Worm (Caenorhabditis elegans) whole organism, L3 larva: ENCODE data around the gene M163.9.

Experiments used
- R02D3.7 ChIP-seq: fragments of 150-350 bp; optimal IDR thresholded peaks from 2 replicates; lab custom pipeline; 2014; ENCODE audit warnings: missing biosample characterization, missing genetic modification characterization
- ZK546.5 ChIP-seq: sonication (generic microtip); optimal IDR thresholded peaks from 2 replicates; lab custom pipeline; 2017; ENCODE audit warnings: missing biosample characterization, missing genetic modification characterization
- ceh-16 ChIP-seq: sonication (generic microtip); optimal IDR thresholded peaks from 2 replicates; lab custom pipeline; 2017; ENCODE audit warnings: missing biosample characterization, missing genetic modification characterization
- ceh-28 ChIP-seq: fragments of 150-350 bp; optimal IDR thresholded peaks from 2 replicates; lab custom pipeline; 2014; ENCODE audit warnings: missing biosample characterization, missing genetic modification reagents, missing genetic modification characterization
- ceh-82 ChIP-seq: fragments of 150-350 bp; optimal IDR thresholded peaks from 2 replicates; lab custom pipeline; 2014; ENCODE audit warnings: missing biosample characterization, missing genetic modification characterization
- ceh-9 ChIP-seq: sonication (generic microtip); optimal IDR thresholded peaks from 2 replicates; lab custom pipeline; 2018; ENCODE audit warnings: missing biosample characterization, missing genetic modification characterization
- daf-12 ChIP-seq: fragments of 150-350 bp; optimal IDR thresholded peaks from 2 replicates; lab custom pipeline; 2014; ENCODE audit warnings: missing biosample characterization, missing genetic modification reagents, missing genetic modification characterization
- egl-5 ChIP-seq: fragments of 150-350 bp; optimal IDR thresholded peaks from 2 replicates; lab custom pipeline; 2017; ENCODE audit warnings: missing biosample characterization, missing genetic modification reagents, missing genetic modification characterization, inconsistent platforms
- elt-2 ChIP-seq: sonication (generic microtip); optimal IDR thresholded peaks from 2 replicates; lab custom pipeline; 2016; ENCODE audit warnings: missing genetic modification reagents, mild to moderate bottlenecking, missing genetic modification characterization, missing compliant biosample characterization
- elt-3 ChIP-seq, 3 experiments: fragments of 150-350 bp in 1 of 3; sonication (generic microtip) in 2 of 3; optimal IDR thresholded peaks; 2 replicates in 2 of 3; 4 replicates in 1 of 3; lab custom pipeline; 2014 to 2017; ENCODE audit warnings: missing biosample characterization in 3 of 3, missing genetic modification characterization in 3 of 3
- fkh-2 ChIP-seq: fragments of 150-350 bp; optimal IDR thresholded peaks from 2 replicates; lab custom pipeline; 2014; ENCODE audit warnings: missing biosample characterization, missing genetic modification reagents, missing genetic modification characterization
- fos-1 ChIP-seq: fragments of 150-350 bp; optimal IDR thresholded peaks from 2 replicates; lab custom pipeline; 2014; ENCODE audit warnings: missing biosample characterization, missing genetic modification characterization
- hmg-11 ChIP-seq: sonication (generic microtip); optimal IDR thresholded peaks from 2 replicates; lab custom pipeline; 2016; ENCODE audit warnings: missing genetic modification characterization, missing compliant biosample characterization
- jun-1 ChIP-seq: fragments of 150-350 bp; optimal IDR thresholded peaks from 2 replicates; lab custom pipeline; 2014; ENCODE audit warnings: missing biosample characterization, missing genetic modification reagents, missing genetic modification characterization
- lin-15B ChIP-seq: fragments of 150-350 bp; optimal IDR thresholded peaks from 2 replicates; lab custom pipeline; 2014; ENCODE audit warnings: missing biosample characterization, missing genetic modification characterization
- lsy-12 ChIP-seq: sonication (generic microtip); optimal IDR thresholded peaks from 2 replicates; lab custom pipeline; 2016; ENCODE audit warnings: mild to moderate bottlenecking, missing genetic modification characterization, missing compliant biosample characterization
- mdl-1 ChIP-seq: fragments of 150-350 bp; optimal IDR thresholded peaks from 2 replicates; lab custom pipeline; 2014; ENCODE audit warnings: missing biosample characterization, missing genetic modification characterization
- mml-1 ChIP-seq: fragments of 150-350 bp; sonication (generic microtip); optimal IDR thresholded peaks from 3 replicates; lab custom pipeline; 2014; ENCODE audit warnings: missing biosample characterization, missing genetic modification characterization
- nfya-1 ChIP-seq: sonication (generic microtip); optimal IDR thresholded peaks from 2 replicates; lab custom pipeline; 2017; ENCODE audit warnings: missing genetic modification characterization, mild to moderate bottlenecking, missing compliant biosample characterization, antibody characterized with exemption, moderate library complexity; ENCODE audit not compliant: insufficient read depth
- nhr-11 ChIP-seq: fragments of 150-350 bp; optimal IDR thresholded peaks from 2 replicates; lab custom pipeline; 2014; ENCODE audit warnings: missing biosample characterization, missing genetic modification characterization
- nhr-23 ChIP-seq: fragments of 150-350 bp; optimal IDR thresholded peaks from 2 replicates; lab custom pipeline; 2014; ENCODE audit warnings: missing biosample characterization, missing genetic modification reagents, missing genetic modification characterization
- nhr-237 ChIP-seq: fragments of 150-350 bp; optimal IDR thresholded peaks from 2 replicates; lab custom pipeline; 2014; ENCODE audit warnings: missing biosample characterization, missing genetic modification characterization
- nhr-25 ChIP-seq: sonication (generic microtip); optimal IDR thresholded peaks from 2 replicates; lab custom pipeline; 2017; ENCODE audit warnings: missing biosample characterization, missing genetic modification characterization
- nhr-28 ChIP-seq: fragments of 150-350 bp; optimal IDR thresholded peaks from 2 replicates; lab custom pipeline; 2014; ENCODE audit warnings: missing biosample characterization, missing genetic modification characterization
- nhr-43 ChIP-seq: sonication (generic microtip); optimal IDR thresholded peaks from 2 replicates; lab custom pipeline; 2016; ENCODE audit warnings: mild to moderate bottlenecking, missing genetic modification characterization, missing compliant biosample characterization; ENCODE audit not compliant: poor library complexity, severe bottlenecking
- nhr-77 ChIP-seq: fragments of 150-350 bp; optimal IDR thresholded peaks from 2 replicates; lab custom pipeline; 2014; ENCODE audit warnings: missing biosample characterization, missing genetic modification characterization
- pha-4 ChIP-seq: fragments of 150-350 bp; optimal IDR thresholded peaks from 2 replicates; lab custom pipeline; 2014; ENCODE audit warnings: missing biosample characterization, missing genetic modification reagents, missing genetic modification characterization
- pqm-1 ChIP-seq: fragments of 150-350 bp; optimal IDR thresholded peaks from 2 replicates; lab custom pipeline; 2017; ENCODE audit warnings: missing biosample characterization, missing genetic modification characterization, inconsistent platforms
- skn-1 ChIP-seq: fragments of 150-350 bp; optimal IDR thresholded peaks from 2 replicates; lab custom pipeline; 2014; ENCODE audit warnings: missing biosample characterization, missing genetic modification characterization
- unc-39 ChIP-seq: sonication (generic microtip); optimal IDR thresholded peaks from 4 replicates; lab custom pipeline; 2017; ENCODE audit warnings: missing biosample characterization, missing genetic modification characterization
- zag-1 ChIP-seq: fragments of 150-350 bp; optimal IDR thresholded peaks from 2 replicates; lab custom pipeline; 2014; ENCODE audit warnings: missing biosample characterization, missing genetic modification characterization
- ztf-11 ChIP-seq: fragments of 150-350 bp; optimal IDR thresholded peaks from 2 replicates; lab custom pipeline; 2014; ENCODE audit warnings: missing biosample characterization, missing genetic modification characterization
- ztf-4 ChIP-seq: fragments of 150-350 bp; optimal IDR thresholded peaks from 2 replicates; lab custom pipeline; 2014; ENCODE audit warnings: missing biosample characterization, missing genetic modification characterization

M163.9 gene

ce11 chrX:14428052-14428451 is 41.3 kb upstream of the M163.9 start, which contains the start of gene F23D12.1:
Gene F23D12.1 (minus strand): TSS chrX:14428152.
- TF ChIP-seq zag-1 (no peak), daf-12 (tag; lab: Kevin White, UChicago) (no peak), lin-15B (tag; lab: Kevin White, UChicago) (no peak), ceh-28 (no peak), ceh-9 (tag; lab: Kevin White, UChicago) (no peak), ztf-4 (tag; lab: Kevin White, UChicago) (no peak), nhr-23 (tag; lab: Kevin White, UChicago) (no peak), elt-3 (tag; optimal IDR thresholded peaks at IDR 0.05; lab: Kevin White, UChicago) (no peak)

DNA sequence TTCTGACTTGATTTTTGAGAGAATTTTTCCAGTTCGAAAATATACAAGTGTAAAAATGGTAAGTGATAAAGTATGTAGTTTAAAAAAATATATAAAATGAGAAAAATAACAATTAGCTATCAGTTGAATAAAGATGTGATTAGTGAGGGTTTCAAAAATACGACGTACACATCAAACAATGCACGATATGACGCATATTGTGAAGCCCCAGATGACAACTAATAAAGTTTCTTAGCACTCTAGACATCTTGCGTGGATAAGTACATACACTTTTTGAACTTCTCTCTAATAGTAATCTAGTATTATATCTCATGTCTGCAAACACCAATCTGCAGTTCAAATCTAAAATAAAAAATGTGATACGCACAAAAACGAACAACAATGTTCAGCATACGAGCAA is 38.9 kb upstream of the M163.9 start:
- no peak for TF ChIP-seq daf-12 (tag; lab: Kevin White, UChicago)
- no peak for TF ChIP-seq nhr-11 (tag; lab: Kevin White, UChicago)
- no peak for TF ChIP-seq lsy-12 (tag; lab: Kevin White, UChicago)
- TF ChIP-seq fkh-2: no peak
- TF ChIP-seq ceh-82 (tag; lab: Kevin White, UChicago): no peak
- no peak for TF ChIP-seq nfya-1 (tag; lab: Kevin White, UChicago)
- no peak for TF ChIP-seq nhr-43 (tag; lab: Kevin White, UChicago)
- no peak for TF ChIP-seq elt-2
- no peak for TF ChIP-seq elt-3 (tag; optimal IDR thresholded peaks at IDR 0.05; lab: Kevin White, UChicago)
- no peak for TF ChIP-seq mdl-1
- no peak for TF ChIP-seq ceh-9 (tag; lab: Kevin White, UChicago)
- no peak for TF ChIP-seq nhr-28 (tag; lab: Kevin White, UChicago)
- TF ChIP-seq nhr-77 (tag; lab: Kevin White, UChicago): no peak
- TF ChIP-seq ZK546.5 (tag; lab: Kevin White, UChicago): no peak
- TF ChIP-seq pha-4 (tag; lab: Kevin White, UChicago): no peak
- TF ChIP-seq nhr-23 (tag; lab: Kevin White, UChicago): no peak
- no peak for TF ChIP-seq zag-1

- TF ChIP-seq lin-15B (tag; lab: Kevin White, UChicago) (no peak), nhr-28 (tag; lab: Kevin White, UChicago) (no peak), pha-4 (tag; lab: Kevin White, UChicago) (no peak), pqm-1 (tag; lab: Kevin White, UChicago) (no peak), R02D3.7 (tag; lab: Kevin White, UChicago) (no peak), hmg-11 (tag; lab: Kevin White, UChicago) (no peak), egl-5 (no peak), daf-12 (tag; lab: Kevin White, UChicago) (no peak), mdl-1 (no peak), ceh-82 (tag; lab: Kevin White, UChicago) (no peak), mml-1 (tag; lab: Kevin White, UChicago) (no peak), ceh-9 (tag; lab: Kevin White, UChicago) (no peak), nhr-25 (no peak), skn-1 (no peak)
Observed at ce11 chrX:14435648-14436155, 33.7 kb upstream of the M163.9 start.

- TF ChIP-seq nhr-43 (tag; lab: Kevin White, UChicago) (peak; percentile 59), nfya-1 (tag; lab: Kevin White, UChicago) (peak; percentile 16)
- TF ChIP-seq, all 47 proteins: peak for 2; not testable (repeated sequence) for 45
Observed at ce11 chrX:14437806-14438205, 31.6 kb upstream of the M163.9 start.

DNA sequence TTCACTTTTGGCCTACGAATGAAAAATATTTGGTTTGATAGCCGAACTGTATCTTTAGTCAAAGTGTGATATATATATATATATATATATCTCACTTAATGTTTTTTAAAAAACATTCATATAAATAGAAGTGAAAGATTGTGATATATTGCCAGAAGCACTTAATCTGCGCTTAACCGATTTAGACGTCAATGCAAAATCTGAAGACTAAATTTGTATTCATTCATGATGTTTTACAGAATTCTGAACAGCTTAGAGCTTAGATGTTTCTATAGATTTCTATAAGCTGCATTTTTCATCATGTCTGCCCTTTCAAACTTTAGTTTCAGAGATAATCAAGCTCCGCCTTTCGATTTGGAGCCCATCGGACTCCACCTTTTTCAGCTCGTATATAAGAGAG is 27.1 kb upstream of the M163.9 start, which contains the start of gene F23D12.3:
Gene F23D12.3, plus strand, starts transcription at position 301 of the 400 bp plus-strand sequence.
- TF ChIP-seq nhr-77 (tag; lab: Kevin White, UChicago): no peak
- no peak for TF ChIP-seq jun-1 (tag; lab: Kevin White, UChicago)
- TF ChIP-seq fos-1: no peak
- no peak for TF ChIP-seq nhr-237
- no peak for TF ChIP-seq mdl-1
- TF ChIP-seq ztf-11 (tag; lab: Kevin White, UChicago): no peak
- TF ChIP-seq nhr-11 (tag; lab: Kevin White, UChicago): no peak
- TF ChIP-seq lsy-12 (tag; lab: Kevin White, UChicago): no peak
- TF ChIP-seq nfya-1 (tag; lab: Kevin White, UChicago): no peak
- no peak for TF ChIP-seq ceh-16 (tag; lab: Kevin White, UChicago)
- TF ChIP-seq unc-39 (tag; lab: Kevin White, UChicago): no peak
